Worm (Caenorhabditis elegans): ENCODE measurements around the gene tbc-8.

The tbc-8 gene

DNA sequence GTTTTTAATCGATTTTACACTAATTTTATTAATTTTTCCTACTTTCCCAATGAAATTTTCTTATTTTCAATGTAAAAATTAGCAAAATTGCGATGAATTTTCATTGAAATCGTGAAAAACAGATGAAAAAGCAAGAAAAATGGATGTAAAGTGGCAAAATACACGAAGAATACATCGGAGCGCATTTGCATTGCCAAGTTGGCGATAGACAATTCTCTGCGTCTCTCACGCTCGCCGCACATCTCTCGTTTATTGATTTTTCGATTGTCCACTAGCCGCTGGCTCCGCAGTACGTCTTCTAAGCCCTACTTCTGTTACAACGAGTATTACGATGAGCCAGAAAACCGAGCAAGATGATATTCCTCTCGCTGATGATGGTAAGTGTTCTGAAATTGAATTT, 46.0 kb upstream of the tbc-8 start, which contains the start of gene unc-69 (continued):
- TF ChIP-seq unc-62 (GFP tag; optimal IDR thresholded peaks at IDR 0.05 in 1 of 2), result no peak
- no peak for TF ChIP-seq unc-62 (tag; optimal IDR thresholded peaks at IDR 0.05)
- TF ChIP-seq ztf-7 (tag; optimal IDR thresholded peaks at IDR 0.05), result no peak
- TF ChIP-seq daf-16 (GFP tag; optimal IDR thresholded peaks at IDR 0.05), result no peak
- TF ChIP-seq daf-16 (tag; optimal IDR thresholded peaks at IDR 0.05), result peak; percentile 40
- no peak for TF ChIP-seq pha-4 (GFP tag; IDR thresholded peaks at IDR 0.05)
- peak; percentile 7 for TF ChIP-seq pha-4 (tag; optimal IDR thresholded peaks at IDR 0.05)

- 0 out of 2 replicates have a peak, but pooled peaks have one; percentile 59 for TF ChIP-seq Y48G9A.11 (GFP tag; IDR thresholded peaks at IDR 0.05)
- TF ChIP-seq ceh-44 (GFP tag; IDR thresholded peaks at IDR 0.05), result 0 out of 2 replicates have a peak, but pooled peaks have one; percentile 4
- TF ChIP-seq T26A8.4 (GFP tag; IDR thresholded peaks at IDR 0.05), result 0 out of 2 replicates have a peak, but pooled peaks have one; percentile 22
- peak; percentile 69; the same call in 1 of the 2 replicates for TF ChIP-seq snpc-1.2 (GFP tag; IDR thresholded peaks at IDR 0.05)
- TF ChIP-seq unc-130 (GFP tag; optimal IDR thresholded peaks at IDR 0.05), result peak; percentile 74
- peak; percentile 43 for TF ChIP-seq F49E8.2 (tag; optimal IDR thresholded peaks at IDR 0.05; ENCODE audit: borderline replicate concordance)
- peak; percentile 27; the same call in 1 of the 2 replicates for TF ChIP-seq arid-1 (GFP tag; conservative IDR thresholded peaks at IDR 0.05)
- TF ChIP-seq lin-38 (GFP tag; IDR thresholded peaks at IDR 0.05), result peak; percentile 79
- TF ChIP-seq mes-2 (tag; optimal IDR thresholded peaks at IDR 0.05; ENCODE audit: poor library complexity, severe bottlenecking), result peak; percentile 3
These were observed 44.5 kb upstream of the tbc-8 start for ce11 chrIII:10320228-10320705.

DNA sequence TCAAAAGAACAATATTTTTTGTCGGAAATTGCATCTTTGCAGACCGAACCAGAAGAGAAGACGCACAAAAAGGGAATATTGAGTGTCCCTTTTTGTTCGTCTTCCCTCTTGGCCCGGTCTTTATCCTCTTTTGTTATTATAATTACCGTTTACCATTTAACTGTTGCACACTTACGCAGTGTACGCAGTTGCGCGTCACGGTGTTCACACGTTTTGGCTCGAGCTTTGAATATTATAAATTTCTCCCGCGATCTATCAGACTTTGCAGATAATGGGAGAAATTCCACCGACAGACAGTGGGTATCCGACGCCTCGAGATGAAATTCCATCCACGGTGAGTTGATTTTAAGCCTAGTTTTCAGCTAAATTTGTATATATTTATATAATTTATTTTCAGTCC, 44.0 kb upstream of the tbc-8 start, which contains the start of gene sas-7:
sas-7 (plus strand) TSS at position 232 of the 400 bp plus-strand sequence.
- no peak for TF ChIP-seq sdz-12 (GFP tag; optimal IDR thresholded peaks at IDR 0.05)
- peak; percentile 37 for TF ChIP-seq dpl-1 (GFP tag; optimal IDR thresholded peaks at IDR 0.05)
- TF ChIP-seq ctbp-1 (GFP tag; IDR thresholded peaks at IDR 0.05), result no peak
- no peak for TF ChIP-seq mdl-1 (tag; optimal IDR thresholded peaks at IDR 0.05)
- TF ChIP-seq D1046.2 (GFP tag; IDR thresholded peaks at IDR 0.05), result no peak
- TF ChIP-seq nhr-28 (tag; optimal IDR thresholded peaks at IDR 0.05), result no peak

DNA sequence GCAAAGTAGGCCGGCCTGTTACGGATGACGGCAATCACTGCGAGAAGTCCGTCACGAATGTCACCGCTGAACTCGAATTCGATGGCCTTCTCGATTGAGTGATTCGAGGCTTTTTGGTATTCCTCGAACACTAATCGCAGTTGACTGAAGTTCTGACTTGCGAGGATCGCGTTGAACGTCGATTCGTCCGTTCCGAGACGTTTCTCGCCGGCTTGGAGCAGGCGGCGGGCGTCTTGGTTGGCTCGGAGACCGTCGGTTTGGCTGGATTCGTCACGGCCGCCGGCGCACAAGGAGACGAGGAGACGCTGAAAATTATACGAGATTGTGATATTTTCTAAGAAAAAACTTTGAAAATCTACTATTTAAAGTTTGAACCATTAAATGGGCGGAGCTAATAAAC, 38.4 kb upstream of the tbc-8 start:
- peak; percentile 61; the same call in 1 of the 2 replicates for TF ChIP-seq egl-43 (GFP tag; IDR thresholded peaks at IDR 0.05)
- no peak for TF ChIP-seq nhr-48 (tag; optimal IDR thresholded peaks at IDR 0.05)
- no peak for TF ChIP-seq dpl-1 (GFP tag; optimal IDR thresholded peaks at IDR 0.05)
- no peak for TF ChIP-seq lin-13 (GFP tag; optimal IDR thresholded peaks at IDR 0.05)
- TF ChIP-seq set-16 (GFP tag; IDR thresholded peaks at IDR 0.05), result peak; percentile 79

- TF ChIP-seq set-16 (GFP tag; IDR thresholded peaks at IDR 0.05) (peak; percentile 89), F26F4.8 (GFP tag; conservative IDR thresholded peaks at IDR 0.05) (no peak), Y48G9A.11 (GFP tag; IDR thresholded peaks at IDR 0.05) (0 out of 2 replicates have a peak, but pooled peaks have one; percentile 29), T26A8.4 (GFP tag; IDR thresholded peaks at IDR 0.05) (no peak), F49E8.2 (tag; optimal IDR thresholded peaks at IDR 0.05; ENCODE audit: borderline replicate concordance) (no peak), nhr-6 (tag; optimal IDR thresholded peaks at IDR 0.05) (peak; percentile 29), pha-4 (GFP tag; IDR thresholded peaks at IDR 0.05) (no peak), pha-4 (tag; optimal IDR thresholded peaks at IDR 0.05) (peak; percentile 49), hlh-11 (tag; optimal IDR thresholded peaks at IDR 0.05) (peak; percentile 0), dmd-6 (GFP tag; IDR thresholded peaks at IDR 0.05) (peak; percentile 21; the same call in 1 of the 2 replicates), nhr-111 (GFP tag; optimal IDR thresholded peaks at IDR 0.05) (no peak), dve-1 (tag; optimal IDR thresholded peaks at IDR 0.05; ENCODE audit: insufficient read depth) (peak; percentile 13), daf-16 (GFP tag; optimal IDR thresholded peaks at IDR 0.05) (no peak), daf-16 (tag; optimal IDR thresholded peaks at IDR 0.05) (peak; percentile 44), unc-62 (GFP tag; optimal IDR thresholded peaks at IDR 0.05 in 1 of 2) (peak in 1 of 2 experiments; percentile 89), unc-62 (tag; optimal IDR thresholded peaks at IDR 0.05) (no peak), nhr-28 (tag; optimal IDR thresholded peaks at IDR 0.05) (peak; percentile 7), gei-8 (GFP tag; optimal IDR thresholded peaks at IDR 0.05) (no peak), hlh-30 (tag; optimal IDR thresholded peaks at IDR 0.05; ENCODE audit: insufficient read depth) (peak; percentile 32), php-3 (GFP tag; IDR thresholded peaks at IDR 0.05) (0 out of 2 replicates have a peak, but pooled peaks have one; percentile 7)
These were observed 35.9 kb upstream of the tbc-8 start for ce11 chrIII:10328565-10329541.

All from whole organism, L4 larva.